Worm (Caenorhabditis elegans) whole organism, L1 larva: ENCODE data around the gene htz-1.

Experiments used
- C16A3.4 ChIP-seq: fragments of 150-350 bp; optimal IDR thresholded peaks from 2 replicates; lab custom pipeline; 2014; ENCODE audit warnings: missing biosample characterization, missing genetic modification characterization
- C34B4.2 ChIP-seq: sonication (generic microtip); optimal IDR thresholded peaks from 2 replicates; lab custom pipeline; 2017; ENCODE audit warnings: mild to moderate bottlenecking, missing genetic modification characterization, missing compliant biosample characterization
- alr-1 ChIP-seq: fragments of 200-800 bp; sonication (Bioruptor generic); optimal IDR thresholded peaks from 2 replicates; lab custom pipeline; 2018; ENCODE audit warnings: borderline replicate concordance, mild to moderate bottlenecking, missing genetic modification characterization, missing compliant biosample characterization
- ama-1 ChIP-seq: fragments of 150-350 bp; optimal IDR thresholded peaks from 2 replicates; lab custom pipeline; 2014
- blmp-1 ChIP-seq: fragments of 150-350 bp; optimal IDR thresholded peaks from 2 replicates; lab custom pipeline; 2014; ENCODE audit warnings: missing biosample characterization, missing genetic modification characterization
- ceh-8 ChIP-seq: fragments of 200-800 bp; sonication (Bioruptor generic); optimal IDR thresholded peaks from 2 replicates; lab custom pipeline; 2018; ENCODE audit warnings: mild to moderate bottlenecking, missing genetic modification characterization, moderate library complexity, missing compliant biosample characterization
- ceh-90 ChIP-seq: sonication (generic microtip); optimal IDR thresholded peaks from 2 replicates; lab custom pipeline; 2016; ENCODE audit warnings: missing genetic modification characterization, missing compliant biosample characterization
- dpl-1 ChIP-seq, 3 experiments: fragments of 150-350 bp in 2 of 3; sonication (generic microtip) in 1 of 3; optimal IDR thresholded peaks; 2 replicates each; lab custom pipeline; 2014 to 2017; ENCODE audit warnings: missing biosample characterization in 3 of 3, missing genetic modification characterization in 3 of 3, missing genetic modification reagents in 3 of 3
- efl-1 ChIP-seq, 4 experiments: fragments of 150-350 bp; optimal IDR thresholded peaks in 3 of 4; peaks in 1 of 4; 1 replicate in 1 of 4; 2 replicates in 3 of 4; lab custom pipeline; 2014; ENCODE audit warnings: missing biosample characterization in 2 of 4, missing genetic modification characterization in 2 of 4, missing genetic modification reagents in 2 of 4
- efl-3 ChIP-seq: fragments of 200-800 bp; sonication (Bioruptor generic); optimal IDR thresholded peaks from 2 replicates; lab custom pipeline; 2018; ENCODE audit warnings: mild to moderate bottlenecking, missing genetic modification characterization, missing compliant biosample characterization
- egl-13 ChIP-seq: sonication (generic microtip); optimal IDR thresholded peaks from 2 replicates; lab custom pipeline; 2016; ENCODE audit warnings: missing genotype, missing genetic modification reagents, missing genetic modification characterization, missing compliant biosample characterization
- egl-27 ChIP-seq, 2 experiments: fragments of 150-350 bp in 1 of 2; sonication (generic microtip); optimal IDR thresholded peaks; 3 replicates each; lab custom pipeline; 2017 to 2018; ENCODE audit warnings: missing biosample characterization in 2 of 2, missing genetic modification characterization in 2 of 2, missing genetic modification reagents in 2 of 2
- elt-2 ChIP-seq: sonication (generic microtip); optimal IDR thresholded peaks from 2 replicates; lab custom pipeline; 2016; ENCODE audit warnings: missing genetic modification characterization, mild to moderate bottlenecking, inconsistent platforms, missing compliant biosample characterization, missing genetic modification reagents
- elt-3 ChIP-seq, 6 experiments: fragments of 150-350 bp in 1 of 6; sonication (generic microtip); optimal IDR thresholded peaks; 2 replicates each; lab custom pipeline; 2017 to 2018; ENCODE audit warnings: missing biosample characterization in 6 of 6, missing genetic modification characterization in 6 of 6, inconsistent platforms in 1 of 6
- ets-5 ChIP-seq: fragments of 200-800 bp; sonication (Bioruptor generic); IDR thresholded peaks from 2 replicates; pipeline ENCODE4 v1.3.6; 2022; ENCODE audit warnings: missing genetic modification characterization, missing compliant biosample characterization
- fkh-10 ChIP-seq: sonication (generic microtip); optimal IDR thresholded peaks from 2 replicates; lab custom pipeline; 2017; ENCODE audit warnings: missing biosample characterization, missing genetic modification reagents, missing genetic modification characterization
- fkh-4 ChIP-seq: sonication (generic microtip); optimal IDR thresholded peaks from 2 replicates; lab custom pipeline; 2016; ENCODE audit warnings: missing compliant biosample characterization, missing genetic modification characterization, borderline replicate concordance
- hlh-17 ChIP-seq: fragments of 200-800 bp; sonication (Bioruptor generic); optimal IDR thresholded peaks from 2 replicates; lab custom pipeline; 2018; ENCODE audit warnings: missing genetic modification characterization, mild to moderate bottlenecking, missing compliant biosample characterization, moderate library complexity, borderline replicate concordance
- hlh-4 ChIP-seq: sonication (generic microtip); optimal IDR thresholded peaks from 2 replicates; lab custom pipeline; 2016; ENCODE audit warnings: mild to moderate bottlenecking, missing genetic modification characterization, missing compliant biosample characterization
- irx-1 ChIP-seq: sonication (generic microtip); optimal IDR thresholded peaks from 2 replicates; lab custom pipeline; 2016; ENCODE audit warnings: missing genetic modification characterization, missing compliant biosample characterization
- isw-1 ChIP-seq: fragments of 200-800 bp; sonication (Bioruptor generic); IDR thresholded peaks from 2 replicates; pipeline ENCODE4 v1.3.6; 2022; ENCODE audit warnings: missing genetic modification characterization, missing compliant biosample characterization
- lin-13 ChIP-seq: fragments of 150-350 bp; optimal IDR thresholded peaks from 2 replicates; lab custom pipeline; 2014; ENCODE audit warnings: missing biosample characterization, missing genetic modification reagents, missing genetic modification characterization
- lin-14 ChIP-seq: fragments of 200-800 bp; sonication (Bioruptor generic); optimal IDR thresholded peaks from 2 replicates; lab custom pipeline; 2018; ENCODE audit warnings: mild to moderate bottlenecking, missing genetic modification characterization, moderate library complexity, missing compliant biosample characterization
- lin-15B ChIP-seq: fragments of 150-350 bp; sonication (generic microtip); optimal IDR thresholded peaks from 3 replicates; lab custom pipeline; 2014; ENCODE audit warnings: missing biosample characterization, missing genetic modification characterization
- lin-35 ChIP-seq, 2 experiments: fragments of 150-350 bp; optimal IDR thresholded peaks; 2 replicates each; lab custom pipeline; 2014; ENCODE audit warnings: missing biosample characterization in 2 of 2, missing genetic modification characterization in 2 of 2, missing genetic modification reagents in 2 of 2
- lin-39 ChIP-seq: fragments of 150-350 bp; optimal IDR thresholded peaks from 2 replicates; lab custom pipeline; 2014; ENCODE audit warnings: missing biosample characterization, missing genetic modification reagents, missing genetic modification characterization
- lsy-2 ChIP-seq, 2 experiments: fragments of 150-350 bp; optimal IDR thresholded peaks; 2 replicates each; lab custom pipeline; 2014; ENCODE audit warnings: missing biosample characterization in 2 of 2, missing genetic modification characterization in 2 of 2
- mab-9 ChIP-seq: fragments of 200-800 bp; sonication (Bioruptor generic); IDR thresholded peaks from 2 replicates; pipeline ENCODE4 v1.3.6; 2022; ENCODE audit warnings: missing genetic modification reagents, missing genetic modification characterization, missing compliant biosample characterization
- mdl-1 ChIP-seq, 2 experiments: fragments of 150-350 bp; optimal IDR thresholded peaks; 2 replicates each; lab custom pipeline; 2014 to 2017; ENCODE audit warnings: missing biosample characterization in 2 of 2, missing genetic modification characterization in 2 of 2, inconsistent platforms in 1 of 2
- nhr-12 ChIP-seq: sonication (generic microtip); optimal IDR thresholded peaks from 2 replicates; lab custom pipeline; 2017; ENCODE audit warnings: missing biosample characterization, missing genetic modification characterization
- nhr-19 ChIP-seq: fragments of 200-800 bp; sonication (Bioruptor generic); conservative IDR thresholded peaks from 2 replicates; pipeline ENCODE4 v1.3.6; 2022; ENCODE audit warnings: missing genetic modification characterization, missing compliant biosample characterization
- nhr-20 ChIP-seq: sonication (generic microtip); optimal IDR thresholded peaks from 2 replicates; lab custom pipeline; 2016; ENCODE audit warnings: mild to moderate bottlenecking, missing genetic modification characterization, missing compliant biosample characterization
- nhr-237 ChIP-seq: fragments of 150-350 bp; optimal IDR thresholded peaks from 2 replicates; lab custom pipeline; 2014; ENCODE audit warnings: missing biosample characterization, missing genetic modification characterization
- nhr-47 ChIP-seq: sonication (generic microtip); optimal IDR thresholded peaks from 2 replicates; lab custom pipeline; 2016; ENCODE audit warnings: mild to moderate bottlenecking, missing genetic modification characterization, moderate library complexity, missing compliant biosample characterization
- nhr-71 ChIP-seq: sonication (generic microtip); optimal IDR thresholded peaks from 2 replicates; lab custom pipeline; 2016; ENCODE audit warnings: mild to moderate bottlenecking, missing genetic modification characterization, moderate library complexity, missing compliant biosample characterization
- nhr-76 ChIP-seq: sonication (generic microtip); optimal IDR thresholded peaks from 2 replicates; lab custom pipeline; 2017; ENCODE audit warnings: missing biosample characterization, missing genetic modification characterization
- nhr-77 ChIP-seq: fragments of 150-350 bp; optimal IDR thresholded peaks from 2 replicates; lab custom pipeline; 2014; ENCODE audit warnings: missing biosample characterization, missing genetic modification characterization
- nhr-90 ChIP-seq: sonication (generic microtip); optimal IDR thresholded peaks from 2 replicates; lab custom pipeline; 2016; ENCODE audit warnings: mild to moderate bottlenecking, missing genetic modification characterization, missing compliant biosample characterization; ENCODE audit not compliant: poor library complexity
- pag-3 ChIP-seq: sonication (generic microtip); optimal IDR thresholded peaks from 2 replicates; lab custom pipeline; 2017; ENCODE audit warnings: missing genetic modification characterization, mild to moderate bottlenecking, missing compliant biosample characterization, antibody characterized with exemption, borderline replicate concordance; ENCODE audit not compliant: insufficient read depth
- rnt-1 ChIP-seq: sonication (generic microtip); optimal IDR thresholded peaks from 2 replicates; lab custom pipeline; 2016; ENCODE audit warnings: mild to moderate bottlenecking, missing genetic modification characterization, moderate library complexity, missing compliant biosample characterization
- skn-1 ChIP-seq: fragments of 150-350 bp; optimal IDR thresholded peaks from 2 replicates; lab custom pipeline; 2014; ENCODE audit warnings: missing biosample characterization, missing genetic modification characterization
- snpc-4 ChIP-seq: fragments of 150-350 bp; optimal IDR thresholded peaks from 2 replicates; lab custom pipeline; 2014; ENCODE audit warnings: missing biosample characterization, missing genetic modification characterization
- snu-23 ChIP-seq: sonication (generic microtip); optimal IDR thresholded peaks from 2 replicates; lab custom pipeline; 2016; ENCODE audit warnings: missing genetic modification characterization, missing compliant biosample characterization
- sup-37 ChIP-seq: fragments of 200-800 bp; sonication (Bioruptor generic); optimal IDR thresholded peaks from 2 replicates; lab custom pipeline; 2018; ENCODE audit warnings: mild to moderate bottlenecking, missing genetic modification characterization, missing compliant biosample characterization
- swsn-7 ChIP-seq: sonication (generic microtip); optimal IDR thresholded peaks from 2 replicates; lab custom pipeline; 2016; ENCODE audit warnings: missing genetic modification characterization, missing compliant biosample characterization
- tbx-2 ChIP-seq: sonication (generic microtip); optimal IDR thresholded peaks from 2 replicates; lab custom pipeline; 2016; ENCODE audit warnings: missing genetic modification characterization, missing compliant biosample characterization
- tlp-1 ChIP-seq: fragments of 150-350 bp; optimal IDR thresholded peaks from 2 replicates; lab custom pipeline; 2014; ENCODE audit warnings: missing biosample characterization, missing genetic modification characterization
- unc-30 ChIP-seq: sonication (generic microtip); optimal IDR thresholded peaks from 2 replicates; lab custom pipeline; 2017; ENCODE audit warnings: missing biosample characterization, missing genetic modification characterization
- unc-62 ChIP-seq: fragments of 150-350 bp; optimal IDR thresholded peaks from 2 replicates; lab custom pipeline; 2014; ENCODE audit warnings: missing biosample characterization, missing genetic modification reagents, missing genetic modification characterization
- unc-86 ChIP-seq: sonication (generic microtip); optimal IDR thresholded peaks from 2 replicates; lab custom pipeline; 2016; ENCODE audit warnings: missing genetic modification characterization, missing compliant biosample characterization
- unc-98 ChIP-seq: fragments of 200-800 bp; sonication (Bioruptor generic); IDR thresholded peaks from 2 replicates; pipeline ENCODE4 v1.3.6; 2022; ENCODE audit warnings: missing genetic modification characterization, missing compliant biosample characterization
- zag-1 ChIP-seq: fragments of 150-350 bp; optimal IDR thresholded peaks from 2 replicates; lab custom pipeline; 2014; ENCODE audit warnings: missing biosample characterization, missing genetic modification characterization
- zip-4 ChIP-seq: fragments of 200-800 bp; sonication (Bioruptor generic); optimal IDR thresholded peaks from 2 replicates; lab custom pipeline; 2018; ENCODE audit warnings: mild to moderate bottlenecking, missing genetic modification characterization, moderate library complexity, missing compliant biosample characterization

Gene htz-1

DNA sequence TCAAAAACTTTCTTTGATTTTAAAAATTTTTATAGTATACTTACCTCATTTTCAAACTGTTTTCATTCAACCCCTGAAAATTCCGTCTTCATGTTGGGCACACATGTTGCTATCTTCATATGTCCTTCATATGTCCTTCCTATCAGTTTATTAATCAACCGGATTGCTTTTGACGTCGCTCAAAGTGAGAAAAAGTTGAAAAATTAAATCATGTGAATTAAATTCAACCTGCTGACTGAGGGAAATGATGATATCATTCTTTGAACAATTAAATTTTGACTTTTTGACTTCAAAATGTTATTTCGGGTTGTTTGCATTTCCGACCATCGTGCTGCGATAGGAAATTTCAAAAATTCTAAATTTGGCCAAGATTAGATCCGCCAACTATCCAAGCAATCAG lies 38.5 kb downstream of the htz-1 start:
- TF ChIP-seq hlh-17 (GFP tag; lab: Kevin White, UChicago) (no peak), lin-14 (GFP tag; lab: Kevin White, UChicago) (peak; percentile 34), lin-15B (tag; lab: Kevin White, UChicago) (no peak), rnt-1 (tag; lab: Kevin White, UChicago) (no peak), nhr-20 (tag; lab: Kevin White, UChicago) (peak; percentile 17), nhr-12 (no peak), blmp-1 (tag; lab: Kevin White, UChicago) (no peak), lin-39 (tag; lab: Kevin White, UChicago) (no peak), tlp-1 (no peak), snpc-4 (no peak), zip-4 (no peak), sup-37 (GFP tag; lab: Kevin White, UChicago) (no peak), swsn-7 (tag; lab: Kevin White, UChicago) (no peak), skn-1 (no peak), unc-62 (no peak), mdl-1 (tag; optimal IDR thresholded peaks at IDR 0.05; lab: Kevin White, UChicago) (no peak), hlh-4 (tag; lab: Kevin White, UChicago) (no peak), mab-9 (GFP tag; lab: Robert Waterston, UW) (no peak), elt-3 (tag; optimal IDR thresholded peaks at IDR 0.05; lab: Kevin White, UChicago) (no peak), nhr-237 (tag; lab: Kevin White, UChicago) (no peak), lin-13 (GFP tag; lab: Kevin White, UChicago) (no peak), fkh-4 (no peak), pag-3 (tag; lab: Kevin White, UChicago) (no peak), isw-1 (GFP tag; lab: Robert Waterston, UW) (no peak), unc-86 (no peak), C16A3.4 (tag; lab: Kevin White, UChicago) (no peak), egl-27 (tag; optimal IDR thresholded peaks at IDR 0.05; lab: Kevin White, UChicago) (no peak), nhr-77 (tag; lab: Kevin White, UChicago) (no peak), nhr-71 (tag; lab: Kevin White, UChicago) (peak; percentile 35), unc-30 (no peak), fkh-10 (no peak), elt-2 (tag; lab: Kevin White, UChicago) (peak; percentile 41), ets-5 (no peak), alr-1 (no peak), nhr-47 (tag; lab: Kevin White, UChicago) (no peak), ama-1 (lab: Kevin White, UChicago) (no peak), efl-1 (optimal IDR thresholded peaks at IDR 0.05; lab: Kevin White, UChicago) (no peak), efl-1 (GFP tag; optimal IDR thresholded peaks at IDR 0.05 in 1 of 2; lab: Kevin White, UChicago) (peak in 1 of 2 experiments; percentile 67), C34B4.2 (tag; lab: Kevin White, UChicago) (no peak), ceh-8 (GFP tag; lab: Kevin White, UChicago) (no peak), snu-23 (no peak), lsy-2 (tag; optimal IDR thresholded peaks at IDR 0.05; lab: Kevin White, UChicago) (no peak), egl-13 (tag; lab: Kevin White, UChicago) (no peak), lin-35 (GFP tag; optimal IDR thresholded peaks at IDR 0.05; lab: Kevin White, UChicago) (peak in 1 of 2 experiments; percentile 42), nhr-90 (tag; lab: Kevin White, UChicago) (no peak), tbx-2 (no peak), dpl-1 (GFP tag; optimal IDR thresholded peaks at IDR 0.05; lab: Kevin White, UChicago) (no peak), nhr-76 (no peak), ceh-90 (no peak), unc-98 (GFP tag; lab: Robert Waterston, UW) (no peak), efl-3 (GFP tag; lab: Kevin White, UChicago) (no peak), irx-1 (no peak), nhr-19 (GFP tag; lab: Robert Waterston, UW) (peak; percentile 20; the same call in 1 of the 2 replicates), zag-1 (tag; lab: Kevin White, UChicago) (no peak)
